Fruit fly (Drosophila melanogaster): ENCODE measurements around the gene CG1677.

CG1677 gene

dm6 chrX:7305753-7306338 lies 99.8 kb downstream of the CG1677 start (continued):
- TF ChIP-seq CG17568 (GFP tag; optimal IDR thresholded peaks at IDR 0.05) (no peak), CG9932 (GFP tag; IDR thresholded peaks at IDR 0.05) (no peak), chinmo (GFP tag; IDR thresholded peaks at IDR 0.05; ENCODE audit: partially characterized antibody) (no peak), her (GFP tag; optimal IDR thresholded peaks at IDR 0.05) (no peak), HLHmδ (GFP tag; optimal IDR thresholded peaks at IDR 0.05) (no peak), CG3995 (GFP tag; optimal IDR thresholded peaks at IDR 0.05) (no peak), Dll (GFP tag; IDR thresholded peaks at IDR 0.05; ENCODE audit: partially characterized antibody) (no peak), Xbp1 (GFP tag; optimal IDR thresholded peaks at IDR 0.05) (peak; percentile 52), Vsx1 (GFP tag; optimal IDR thresholded peaks at IDR 0.05) (peak; percentile 4), CG12769 (tag; optimal IDR thresholded peaks at IDR 0.05) (peak; percentile 51), Atf-2 (GFP tag; optimal IDR thresholded peaks at IDR 0.05) (peak; percentile 35), nmo (GFP tag; optimal IDR thresholded peaks at IDR 0.05) (peak; percentile 75), CG31388 (GFP tag; optimal IDR thresholded peaks at IDR 0.05) (no peak), sens (GFP tag) (peak; percentile 86), CG18011 (GFP tag; optimal IDR thresholded peaks at IDR 0.05) (no peak), yki (optimal IDR thresholded peaks at IDR 0.05) (no peak), fd102C (GFP tag; optimal IDR thresholded peaks at IDR 0.05) (no peak), CG6689 (GFP tag; IDR thresholded peaks at IDR 0.05) (peak; percentile 63; the same call in 1 of the 2 replicates), ttk (GFP tag; IDR thresholded peaks at IDR 0.05) (peak; percentile 15; the same call in 1 of the 2 replicates), Hmr (GFP tag; optimal IDR thresholded peaks at IDR 0.05) (peak; percentile 48), bigmax (GFP tag; optimal IDR thresholded peaks at IDR 0.05) (no peak), CG34422 (GFP tag; IDR thresholded peaks at IDR 0.05) (0 out of 3 replicates have a peak, but pooled peaks have one; percentile 44), CG12155 (GFP tag; optimal IDR thresholded peaks at IDR 0.05) (peak; percentile 35), tup (GFP tag; optimal IDR thresholded peaks at IDR 0.05) (no peak), CG5180 (GFP tag; optimal IDR thresholded peaks at IDR 0.05) (no peak), CG4360 (GFP tag; IDR thresholded peaks at IDR 0.05) (peak; percentile 55; the same call in 1 of the 2 replicates), ERR (GFP tag; optimal IDR thresholded peaks at IDR 0.05) (no peak), Sry-δ (GFP tag; optimal IDR thresholded peaks at IDR 0.05) (no peak), dan (GFP tag; IDR thresholded peaks at IDR 0.05) (no peak), CG14014 (GFP tag; IDR thresholded peaks at IDR 0.05) (peak; percentile 42; the same call in 1 of the 2 replicates), CG12744 (GFP tag; optimal IDR thresholded peaks at IDR 0.05) (no peak), NfI (GFP tag; optimal IDR thresholded peaks at IDR 0.05) (peak; percentile 33), CG4820 (GFP tag; optimal IDR thresholded peaks at IDR 0.05) (peak; percentile 49), dmrt11E (tag; optimal IDR thresholded peaks at IDR 0.05) (peak; percentile 72), CG10462 (GFP tag; optimal IDR thresholded peaks at IDR 0.05) (no peak), sob (GFP tag; IDR thresholded peaks at IDR 0.05) (no peak), gt (GFP tag; IDR thresholded peaks at IDR 0.05) (no peak), Deaf1 (tag; optimal IDR thresholded peaks at IDR 0.05) (no peak), CG10543 (GFP tag; optimal IDR thresholded peaks at IDR 0.05) (no peak), Lpt (GFP tag; optimal IDR thresholded peaks at IDR 0.05) (no peak), CG10565 (GFP tag; optimal IDR thresholded peaks at IDR 0.05) (no peak), Poxn (GFP tag; IDR thresholded peaks at IDR 0.05) (no peak), CG6654 (GFP tag; optimal IDR thresholded peaks at IDR 0.05) (peak; percentile 45), amos (GFP tag; IDR thresholded peaks at IDR 0.05; ENCODE audit: partially characterized antibody) (no peak), Drgx (GFP tag; IDR thresholded peaks at IDR 0.05) (peak; percentile 72), lbe (GFP tag; optimal IDR thresholded peaks at IDR 0.05) (no peak), Opbp (GFP tag; IDR thresholded peaks at IDR 0.05; ENCODE audit: partially characterized antibody) (no peak), CG14710 (tag; optimal IDR thresholded peaks at IDR 0.05) (peak; percentile 29), hkb (optimal IDR thresholded peaks at IDR 0.05) (no peak), hkb (GFP tag; IDR thresholded peaks at IDR 0.05) (peak; percentile 58), CG12071 (GFP tag; optimal IDR thresholded peaks at IDR 0.05) (no peak)

Measured in whole organism, embryonic.